Worm (Caenorhabditis elegans): ENCODE measurements around the gene try-12.

try-12 gene

ce11 chrV:7451421-7451820 lies 2.3 kb downstream of the try-12 start, which contains the start of gene try-11 (continued):
- TF ChIP-seq athp-1 (tag; optimal IDR thresholded peaks at IDR 0.05): no peak
- TF ChIP-seq ekl-4 (GFP tag; IDR thresholded peaks at IDR 0.05): no peak

DNA sequence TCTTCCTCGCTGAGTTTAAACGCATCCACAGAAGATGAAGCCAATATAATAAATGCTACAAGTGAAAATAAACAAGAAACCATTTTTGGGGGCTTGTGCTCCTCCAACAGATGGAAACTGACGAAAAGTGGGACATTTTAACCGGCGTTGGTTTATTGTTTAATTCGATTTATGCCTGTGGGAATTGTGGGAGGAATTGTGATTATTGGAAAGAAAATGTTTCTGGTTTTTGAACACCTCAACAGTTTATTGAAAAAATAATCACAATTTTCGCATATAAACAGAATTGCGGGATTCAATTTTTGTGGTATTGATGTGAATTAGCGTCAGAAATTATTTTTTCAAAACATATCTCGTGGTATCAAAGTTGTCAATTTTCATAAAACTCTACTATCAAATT lies 5.1 kb downstream of the try-12 start, which contains the start of gene try-8:
Gene try-8 (minus strand): TSS at position 101 of the 400 bp plus-strand sequence.
- TF ChIP-seq ZK185.1 (tag; optimal IDR thresholded peaks at IDR 0.05; ENCODE audit: poor library complexity, severe bottlenecking) (no peak), ceh-58 (GFP tag; IDR thresholded peaks at IDR 0.05) (no peak), him-1 (tag; optimal IDR thresholded peaks at IDR 0.05) (no peak), nfya-2 (GFP tag; IDR thresholded peaks at IDR 0.05) (no peak), K12H6.12 (tag; optimal IDR thresholded peaks at IDR 0.05) (no peak), hmg-20 (GFP tag; IDR thresholded peaks at IDR 0.05) (no peak), aptf-2 (GFP tag; conservative IDR thresholded peaks at IDR 0.05) (no peak), lsy-27 (tag; optimal IDR thresholded peaks at IDR 0.05; ENCODE audit: borderline replicate concordance, insufficient read depth) (no peak), ceh-27 (GFP tag; optimal IDR thresholded peaks at IDR 0.05) (no peak), hmg-1.2 (GFP tag; IDR thresholded peaks at IDR 0.05) (no peak), lin-40 (tag; optimal IDR thresholded peaks at IDR 0.05) (no peak), F55B11.4 (tag; optimal IDR thresholded peaks at IDR 0.05; ENCODE audit: borderline replicate concordance, insufficient read depth) (no peak), hrde-1 (tag; optimal IDR thresholded peaks at IDR 0.05; ENCODE audit: borderline replicate concordance) (no peak)

DNA sequence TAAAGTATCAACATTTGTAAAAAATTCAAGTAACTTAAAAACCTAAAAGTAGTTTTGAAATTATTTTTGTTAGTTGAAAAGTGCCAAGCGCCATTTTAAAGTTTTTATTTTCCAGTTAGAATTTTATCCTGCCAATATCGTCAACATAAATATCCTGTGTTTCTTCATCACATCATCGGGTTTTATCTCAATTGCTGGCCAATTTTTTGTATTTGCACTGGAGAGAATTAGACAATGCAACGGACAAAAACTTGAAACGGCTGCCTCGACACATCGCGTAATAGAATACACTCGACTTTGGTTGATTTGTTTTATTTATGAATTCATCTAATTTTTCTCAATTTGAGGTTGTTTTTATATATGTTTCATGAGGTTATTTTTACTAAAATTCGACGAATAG lies 5.9 kb downstream of the try-12 start, which contains the start of gene F25E5.2:
Gene F25E5.2 (plus strand): TSS at position 301 of the 400 bp plus-strand sequence.
- no peak for TF ChIP-seq nhr-120 (GFP tag; IDR thresholded peaks at IDR 0.05)
- no peak for TF ChIP-seq lsy-27 (tag; optimal IDR thresholded peaks at IDR 0.05; ENCODE audit: borderline replicate concordance, insufficient read depth)
- no peak for TF ChIP-seq madf-3 (GFP tag; IDR thresholded peaks at IDR 0.05)
- no peak for TF ChIP-seq dpl-1 (GFP tag; optimal IDR thresholded peaks at IDR 0.05)
- TF ChIP-seq F33H1.4 (GFP tag; IDR thresholded peaks at IDR 0.05): no peak
- TF ChIP-seq tbp1 (GFP tag; optimal IDR thresholded peaks at IDR 0.05): no peak
- TF ChIP-seq Y79H2A.3 (GFP tag; conservative IDR thresholded peaks at IDR 0.05): no peak
- TF ChIP-seq mel-28 (tag; optimal IDR thresholded peaks at IDR 0.05; ENCODE audit: borderline replicate concordance): no peak
- TF ChIP-seq ztf-18 (tag; optimal IDR thresholded peaks at IDR 0.05): no peak
- no peak for TF ChIP-seq bed-1 (GFP tag; IDR thresholded peaks at IDR 0.05)
- no peak for TF ChIP-seq lag-1 (GFP tag; IDR thresholded peaks at IDR 0.05)
- no peak for TF ChIP-seq ama-1 (optimal IDR thresholded peaks at IDR 0.05)
- TF ChIP-seq ama-1 (GFP tag; optimal IDR thresholded peaks at IDR 0.05): no peak
- TF ChIP-seq fkh-3 (tag; optimal IDR thresholded peaks at IDR 0.05): no peak
- no peak for TF ChIP-seq madf-10 (tag; optimal IDR thresholded peaks at IDR 0.05)
- TF ChIP-seq repo-1 (tag; optimal IDR thresholded peaks at IDR 0.05): no peak
- TF ChIP-seq dox-1 (GFP tag; IDR thresholded peaks at IDR 0.05): no peak
- no peak for TF ChIP-seq nfya-1 (tag; optimal IDR thresholded peaks at IDR 0.05; ENCODE audit: borderline replicate concordance, insufficient read depth)

ce11 chrV:7460898-7461297 lies 11.7 kb downstream of the try-12 start, which contains the start of gene srh-92:
srh-92 (minus strand) TSS chrV:7460998.
- no peak for TF ChIP-seq C06A6.2 (GFP tag; conservative IDR thresholded peaks at IDR 0.05)
- no peak for TF ChIP-seq Y95B8A.8 (GFP tag; IDR thresholded peaks at IDR 0.05)
- TF ChIP-seq aptf-3 (GFP tag; IDR thresholded peaks at IDR 0.05): no peak
- TF ChIP-seq Y53F4B.3 (GFP tag; IDR thresholded peaks at IDR 0.05): no peak
- no peak for TF ChIP-seq Y56A3A.18 (GFP tag; IDR thresholded peaks at IDR 0.05)
- TF ChIP-seq hmg-20 (GFP tag; IDR thresholded peaks at IDR 0.05): no peak
- TF ChIP-seq ets-4 (GFP tag; optimal IDR thresholded peaks at IDR 0.05): no peak
- TF ChIP-seq let-607 (tag; optimal IDR thresholded peaks at IDR 0.05): no peak
- no peak for TF ChIP-seq F37B4.10 (GFP tag; IDR thresholded peaks at IDR 0.05)
- no peak for TF ChIP-seq lsl-1 (GFP tag; optimal IDR thresholded peaks at IDR 0.05)
- TF ChIP-seq aptf-2 (GFP tag; conservative IDR thresholded peaks at IDR 0.05): no peak
- no peak for TF ChIP-seq attf-6 (GFP tag; IDR thresholded peaks at IDR 0.05)
